Worm (Caenorhabditis elegans): ENCODE data around the gene zig-8.

DNA sequence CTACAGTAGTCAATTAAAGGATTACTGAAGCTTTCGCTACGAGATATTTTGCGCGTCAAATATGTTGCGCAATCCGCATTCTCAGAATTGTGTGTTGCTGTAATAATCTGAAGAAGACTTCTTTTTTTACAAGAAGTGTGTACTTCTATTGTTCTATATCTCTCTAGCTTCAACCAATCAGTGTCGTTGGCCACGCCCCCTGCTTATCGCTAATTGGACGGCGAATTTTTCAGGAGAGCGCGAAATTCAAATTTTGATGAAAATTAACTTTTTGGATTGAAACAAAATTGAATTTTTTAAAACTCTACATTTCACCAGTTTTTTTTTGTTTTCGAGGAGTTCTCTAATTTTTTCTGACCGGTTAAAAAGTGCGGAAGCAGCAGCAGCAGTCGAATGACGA is 57.3 kb downstream of the zig-8 start:
- no peak for TF ChIP-seq ama-1 (optimal IDR thresholded peaks at IDR 0.05)
- no peak for TF ChIP-seq B0310.2 (tag; optimal IDR thresholded peaks at IDR 0.05)
- no peak for TF ChIP-seq hnd-1 (tag; optimal IDR thresholded peaks at IDR 0.05)
- no peak for TF ChIP-seq ets-7 (tag; optimal IDR thresholded peaks at IDR 0.05)
- TF ChIP-seq pes-1 (GFP tag; IDR thresholded peaks at IDR 0.05): no peak
- TF ChIP-seq sea-1 (GFP tag; conservative IDR thresholded peaks at IDR 0.05): no peak
- no peak for TF ChIP-seq flt-1 (GFP tag; IDR thresholded peaks at IDR 0.05)
- no peak for TF ChIP-seq tbx-11 (GFP tag; IDR thresholded peaks at IDR 0.05)
- no peak for TF ChIP-seq hmg-4 (GFP tag; optimal IDR thresholded peaks at IDR 0.05)

Data from whole organism, early embryonic.